Fruit fly (Drosophila melanogaster): ENCODE data around the gene CG8117.

Gene CG8117

dm6 chrX:15622970-15623402 lies 21.0 kb upstream of the CG8117 start:
- TF ChIP-seq Abd-B (GFP tag; optimal IDR thresholded peaks at IDR 0.05) (no peak), usp (GFP tag; optimal IDR thresholded peaks at IDR 0.05) (no peak), rgr (GFP tag; optimal IDR thresholded peaks at IDR 0.05) (peak; percentile 84), Dif (GFP tag; optimal IDR thresholded peaks at IDR 0.05; ENCODE audit: partially characterized antibody) (no peak), foxo (GFP tag; optimal IDR thresholded peaks at IDR 0.05) (peak in 1 of 2 experiments; percentile 94), Jra (GFP tag; optimal IDR thresholded peaks at IDR 0.05) (peak; percentile 50), Hr83 (GFP tag; optimal IDR thresholded peaks at IDR 0.05; ENCODE audit: poor library complexity, severe bottlenecking) (no peak), psq (GFP tag; optimal IDR thresholded peaks at IDR 0.05) (peak; percentile 84), sage (GFP tag; optimal IDR thresholded peaks at IDR 0.05) (peak; percentile 65), brk (GFP tag; optimal IDR thresholded peaks at IDR 0.05) (peak; percentile 73), Sp1 (GFP tag; optimal IDR thresholded peaks at IDR 0.05) (peak; percentile 85), dl (GFP tag; optimal IDR thresholded peaks at IDR 0.05; ENCODE audit: insufficient read depth in 1 of 2, partially characterized antibody in 2 of 2) (no peak), ey (GFP tag; optimal IDR thresholded peaks at IDR 0.05) (peak; percentile 87), h (GFP tag; optimal IDR thresholded peaks at IDR 0.05) (peak; percentile 87), dmrt93B (GFP tag; optimal IDR thresholded peaks at IDR 0.05) (peak; percentile 76), sv (GFP tag; optimal IDR thresholded peaks at IDR 0.05) (peak; percentile 26), Vsx2 (GFP tag; optimal IDR thresholded peaks at IDR 0.05; ENCODE audit: partially characterized antibody) (no peak), N (GFP tag; optimal IDR thresholded peaks at IDR 0.05) (no peak), Hr78 (GFP tag; optimal IDR thresholded peaks at IDR 0.05) (no peak), Myc (optimal IDR thresholded peaks at IDR 0.05) (no peak), OdsH (GFP tag; optimal IDR thresholded peaks at IDR 0.05) (peak; percentile 82), jim (GFP tag; optimal IDR thresholded peaks at IDR 0.05) (no peak), fru (GFP tag; optimal IDR thresholded peaks at IDR 0.05) (peak; percentile 92), CrebA (GFP tag; optimal IDR thresholded peaks at IDR 0.05; ENCODE audit: borderline replicate concordance) (peak; percentile 69), Hnf4 (GFP tag; optimal IDR thresholded peaks at IDR 0.05) (peak; percentile 87), tai (GFP tag; optimal IDR thresholded peaks at IDR 0.05) (peak; percentile 58), dsf (GFP tag; optimal IDR thresholded peaks at IDR 0.05; ENCODE audit: borderline replicate concordance) (no peak), lola (GFP tag; optimal IDR thresholded peaks at IDR 0.05) (no peak), CG9705 (GFP tag; optimal IDR thresholded peaks at IDR 0.05) (peak; percentile 72), Rel (GFP tag; optimal IDR thresholded peaks at IDR 0.05) (peak; percentile 77), Rel (tag; optimal IDR thresholded peaks at IDR 0.05) (peak; percentile 23), GATAd (GFP tag; optimal IDR thresholded peaks at IDR 0.05) (no peak), br (GFP tag; optimal IDR thresholded peaks at IDR 0.05) (peak; percentile 78), woc (GFP tag; optimal IDR thresholded peaks at IDR 0.05) (peak; percentile 90), CG32264 (GFP tag; optimal IDR thresholded peaks at IDR 0.05) (peak; percentile 68), Mio (GFP tag; optimal IDR thresholded peaks at IDR 0.05) (no peak), pan (optimal IDR thresholded peaks at IDR 0.05) (no peak), Dfd (GFP tag; optimal IDR thresholded peaks at IDR 0.05) (no peak), HLH106 (tag; optimal IDR thresholded peaks at IDR 0.05) (peak; percentile 87)

dm6 chrX:15623809-15624208 lies 20.2 kb upstream of the CG8117 start:
- no peak for TF ChIP-seq sage (GFP tag; optimal IDR thresholded peaks at IDR 0.05)
- no peak for TF ChIP-seq woc (GFP tag; optimal IDR thresholded peaks at IDR 0.05)
- TF ChIP-seq brk (GFP tag; optimal IDR thresholded peaks at IDR 0.05) = no peak
- TF ChIP-seq foxo (GFP tag; optimal IDR thresholded peaks at IDR 0.05) = no peak
- no peak for TF ChIP-seq HLH106 (tag; optimal IDR thresholded peaks at IDR 0.05)
- no peak for TF ChIP-seq Sp1 (GFP tag; optimal IDR thresholded peaks at IDR 0.05)
- no peak for TF ChIP-seq Hr83 (GFP tag; optimal IDR thresholded peaks at IDR 0.05; ENCODE audit: poor library complexity, severe bottlenecking)
- no peak for TF ChIP-seq dmrt93B (GFP tag; optimal IDR thresholded peaks at IDR 0.05)
- TF ChIP-seq br (GFP tag; optimal IDR thresholded peaks at IDR 0.05) = no peak
- no peak for TF ChIP-seq GATAd (GFP tag; optimal IDR thresholded peaks at IDR 0.05)
- TF ChIP-seq Myc (optimal IDR thresholded peaks at IDR 0.05) = no peak
- TF ChIP-seq dsf (GFP tag; optimal IDR thresholded peaks at IDR 0.05; ENCODE audit: borderline replicate concordance) = no peak
- TF ChIP-seq CG32264 (GFP tag; optimal IDR thresholded peaks at IDR 0.05) = no peak
- no peak for TF ChIP-seq Mio (GFP tag; optimal IDR thresholded peaks at IDR 0.05)
- TF ChIP-seq Dfd (GFP tag; optimal IDR thresholded peaks at IDR 0.05) = no peak
- no peak for TF ChIP-seq ey (GFP tag; optimal IDR thresholded peaks at IDR 0.05)
- no peak for TF ChIP-seq usp (GFP tag; optimal IDR thresholded peaks at IDR 0.05)
